Worm (Caenorhabditis elegans): ENCODE measurements around the gene fbxc-32.

- TF ChIP-seq nhr-237 (tag; optimal IDR thresholded peaks at IDR 0.05) (no peak), cey-2 (tag; optimal IDR thresholded peaks at IDR 0.05; ENCODE audit: borderline replicate concordance, insufficient read depth) (no peak), F10B5.3 (tag; optimal IDR thresholded peaks at IDR 0.05) (no peak), mes-2 (tag; optimal IDR thresholded peaks at IDR 0.05; ENCODE audit: poor library complexity, severe bottlenecking) (no peak), hlh-30 (tag; optimal IDR thresholded peaks at IDR 0.05; ENCODE audit: insufficient read depth) (no peak), nhr-41 (GFP tag; IDR thresholded peaks at IDR 0.05) (no peak), snpc-4 (tag; optimal IDR thresholded peaks at IDR 0.05) (no peak), ceh-82 (tag; optimal IDR thresholded peaks at IDR 0.05) (no peak), zag-1 (tag; optimal IDR thresholded peaks at IDR 0.05) (no peak)
These were observed 32.2 kb downstream of the fbxc-32 start, which contains the start of gene fbxc-29 for ce11 chrII:915780-916179.

Data from whole organism, L4 larva.